Worm (Caenorhabditis elegans): ENCODE data around the gene fbxa-184.

fbxa-184 gene

ce11 chrII:1725735-1726134 is 15.7 kb downstream of the fbxa-184 start, which contains the start of gene F45C12.17:
F45C12.17 (plus strand) TSS chrII:1726111.
- no peak for TF ChIP-seq Y79H2A.3 (GFP tag; conservative IDR thresholded peaks at IDR 0.05)
- TF ChIP-seq lin-35 (GFP tag; optimal IDR thresholded peaks at IDR 0.05): no peak
- no peak for TF ChIP-seq egrh-3 (GFP tag; IDR thresholded peaks at IDR 0.05)
- TF ChIP-seq nhr-80 (tag; optimal IDR thresholded peaks at IDR 0.05): no peak
- no peak for TF ChIP-seq let-526 (GFP tag; IDR thresholded peaks at IDR 0.05)
- TF ChIP-seq hlh-12 (tag; optimal IDR thresholded peaks at IDR 0.05): no peak
- no peak for TF ChIP-seq ztf-26 (tag; optimal IDR thresholded peaks at IDR 0.05)
- TF ChIP-seq F23B12.7 (tag; optimal IDR thresholded peaks at IDR 0.05; ENCODE audit: insufficient read depth): no peak
- TF ChIP-seq efl-1 (GFP tag; optimal IDR thresholded peaks at IDR 0.05): no peak
- no peak for TF ChIP-seq T07F8.4 (tag; optimal IDR thresholded peaks at IDR 0.05)
- TF ChIP-seq F57A8.1 (GFP tag; optimal IDR thresholded peaks at IDR 0.05): no peak
- TF ChIP-seq zfh-2 (GFP tag; conservative IDR thresholded peaks at IDR 0.05): no peak
- TF ChIP-seq rpc-1 (optimal IDR thresholded peaks at IDR 0.05): no peak
- no peak for TF ChIP-seq rpc-1 (tag; optimal IDR thresholded peaks at IDR 0.05)
- no peak for TF ChIP-seq F10E7.11 (tag; optimal IDR thresholded peaks at IDR 0.05)
- TF ChIP-seq nhr-27 (tag; optimal IDR thresholded peaks at IDR 0.05): no peak

- TF ChIP-seq ZK185.1 (tag; optimal IDR thresholded peaks at IDR 0.05; ENCODE audit: poor library complexity, severe bottlenecking): no peak
- TF ChIP-seq nhr-80 (tag; optimal IDR thresholded peaks at IDR 0.05): peak; percentile 83
- TF ChIP-seq dox-1 (GFP tag; IDR thresholded peaks at IDR 0.05): peak; percentile 37; the same call in 1 of the 2 replicates
- peak; percentile 30; the same call in 1 of the 2 replicates for TF ChIP-seq hmg-1.2 (GFP tag; IDR thresholded peaks at IDR 0.05)
- no peak for TF ChIP-seq madf-6 (GFP tag; IDR thresholded peaks at IDR 0.05)
- TF ChIP-seq ceh-79 (tag; optimal IDR thresholded peaks at IDR 0.05): no peak
These were observed 18.2 kb downstream of the fbxa-184 start, which contains the start of gene btb-9 for ce11 chrII:1728253-1728652. btb-9 (plus strand) TSS chrII:1728506.

ce11 chrII:1730103-1730502 is 20.0 kb downstream of the fbxa-184 start, which contains the start of gene ceh-81:
ceh-81 (plus strand) TSS chrII:1730403.
- TF ChIP-seq unc-130 (GFP tag; optimal IDR thresholded peaks at IDR 0.05): no peak
- TF ChIP-seq ztf-26 (tag; optimal IDR thresholded peaks at IDR 0.05): no peak
- no peak for TF ChIP-seq snpc-3.4 (tag; optimal IDR thresholded peaks at IDR 0.05)
- TF ChIP-seq F10E7.11 (tag; optimal IDR thresholded peaks at IDR 0.05): no peak
- no peak for TF ChIP-seq tlf-1 (GFP tag; optimal IDR thresholded peaks at IDR 0.05)
- TF ChIP-seq C06A6.2 (GFP tag; conservative IDR thresholded peaks at IDR 0.05): no peak
- TF ChIP-seq egrh-3 (GFP tag; IDR thresholded peaks at IDR 0.05): no peak
- no peak for TF ChIP-seq hmg-20 (GFP tag; IDR thresholded peaks at IDR 0.05)
- no peak for TF ChIP-seq F23B12.7 (tag; optimal IDR thresholded peaks at IDR 0.05; ENCODE audit: insufficient read depth)
- no peak for TF ChIP-seq snpc-1.3 (tag; optimal IDR thresholded peaks at IDR 0.05; ENCODE audit: insufficient read depth)
- no peak for TF ChIP-seq ceh-40 (GFP tag; IDR thresholded peaks at IDR 0.05)
- TF ChIP-seq C17E4.6 (GFP tag; IDR thresholded peaks at IDR 0.05): no peak
- no peak for TF ChIP-seq hlh-12 (tag; optimal IDR thresholded peaks at IDR 0.05)
- no peak for TF ChIP-seq chd-7 (tag; optimal IDR thresholded peaks at IDR 0.05)
- no peak for TF ChIP-seq xnd-1 (tag; optimal IDR thresholded peaks at IDR 0.05)
- no peak for TF ChIP-seq F33H1.4 (GFP tag; IDR thresholded peaks at IDR 0.05)
- TF ChIP-seq bed-2 (GFP tag; IDR thresholded peaks at IDR 0.05): no peak
- TF ChIP-seq hrde-1 (tag; optimal IDR thresholded peaks at IDR 0.05; ENCODE audit: borderline replicate concordance): no peak
- no peak for TF ChIP-seq nhr-120 (GFP tag; IDR thresholded peaks at IDR 0.05)
- no peak for TF ChIP-seq attf-5 (GFP tag; optimal IDR thresholded peaks at IDR 0.05)

Data from whole organism, young adult.